Worm (Caenorhabditis elegans) whole organism, late embryonic: Measurements from ENCODE around the gene oxi-1.

Experiments
- K09A11.1 ChIP-seq: sonication (generic microtip); optimal IDR thresholded peaks from 2 replicates; lab custom pipeline; 2017; ENCODE audit warnings: antibody characterized with exemption, mild to moderate bottlenecking, missing genetic modification characterization, missing compliant biosample characterization; ENCODE audit not compliant: insufficient read depth
- ets-4 ChIP-seq: sonication (generic microtip); optimal IDR thresholded peaks from 2 replicates; lab custom pipeline; 2016; ENCODE audit warnings: missing genetic modification characterization, missing compliant biosample characterization
- tbx-2 ChIP-seq: sonication (generic microtip); optimal IDR thresholded peaks from 2 replicates; lab custom pipeline; 2016; ENCODE audit warnings: missing genetic modification characterization, missing compliant biosample characterization
- ttx-3 ChIP-seq: sonication (generic microtip); optimal IDR thresholded peaks from 2 replicates; lab custom pipeline; 2016; ENCODE audit warnings: missing genetic modification reagents, missing genetic modification characterization, missing compliant biosample characterization
- unc-86 ChIP-seq: sonication (generic microtip); optimal IDR thresholded peaks from 2 replicates; lab custom pipeline; 2016; ENCODE audit warnings: missing genetic modification characterization, missing compliant biosample characterization

DNA sequence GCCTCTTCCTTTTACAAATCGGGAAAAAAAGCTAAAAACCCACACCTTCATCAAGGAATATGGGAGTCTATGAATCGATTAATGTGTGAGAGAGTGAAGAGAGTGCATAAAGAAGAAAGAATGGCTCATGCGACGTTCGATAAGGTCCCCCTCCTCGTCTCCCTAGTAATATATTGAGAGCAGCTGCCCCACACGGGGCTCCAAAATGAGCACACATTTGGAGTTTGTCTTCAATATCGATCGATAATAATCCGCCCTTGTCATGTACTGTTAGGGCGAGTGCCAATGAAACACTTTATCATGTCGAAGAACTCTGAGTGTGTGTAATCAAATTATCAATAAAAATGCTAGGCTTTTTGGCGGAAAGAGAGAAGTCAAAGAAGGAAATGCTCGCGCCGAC lies 38.8 kb upstream of the oxi-1 start:
- no peak for TF ChIP-seq tbx-2 (tag; lab: Kevin White, UChicago)
- no peak for TF ChIP-seq K09A11.1 (tag; lab: Kevin White, UChicago)
- no peak for TF ChIP-seq ttx-3
- no peak for TF ChIP-seq unc-86 (tag; lab: Kevin White, UChicago)
- no peak for TF ChIP-seq ets-4 (tag; lab: Kevin White, UChicago)
